Worm (Caenorhabditis elegans): ENCODE data around the gene Y82E9BL.18.

Gene Y82E9BL.18

ce11 chrIII:1326490-1326889 is at the start of gene Y82E9BL.18:
Y82E9BL.18 (plus strand) TSS chrIII:1326790.
- TF ChIP-seq aha-1 (tag) (peak; percentile 23), lin-38 (GFP tag; IDR thresholded peaks at IDR 0.05) (no peak), nhr-10 (tag; optimal IDR thresholded peaks at IDR 0.05) (no peak)

- no peak for TF ChIP-seq R02D3.7 (tag; optimal IDR thresholded peaks at IDR 0.05)
- peak in 1 of 2 experiments; percentile 95 for TF ChIP-seq daf-16 (GFP tag; optimal IDR thresholded peaks at IDR 0.05)
- peak; percentile 99 for TF ChIP-seq daf-16 (tag; optimal IDR thresholded peaks at IDR 0.05)
- TF ChIP-seq nhr-76 (tag; optimal IDR thresholded peaks at IDR 0.05), result no peak
- peak in 1 of 2 experiments; percentile 45 for TF ChIP-seq hif-1 (tag; optimal IDR thresholded peaks at IDR 0.05)
- TF ChIP-seq spr-3 (GFP tag; optimal IDR thresholded peaks at IDR 0.05), result no peak
- no peak for TF ChIP-seq attf-4 (tag; optimal IDR thresholded peaks at IDR 0.05)
- TF ChIP-seq nhr-237 (tag; optimal IDR thresholded peaks at IDR 0.05), result no peak
- peak; percentile 73 for TF ChIP-seq nhr-6 (tag; optimal IDR thresholded peaks at IDR 0.05)
- no peak for TF ChIP-seq daf-12 (tag; optimal IDR thresholded peaks at IDR 0.05)
- no peak for TF ChIP-seq daf-8 (GFP tag; IDR thresholded peaks at IDR 0.05)
- no peak for TF ChIP-seq sdz-12 (GFP tag; optimal IDR thresholded peaks at IDR 0.05)
- TF ChIP-seq Y75B8A.6 (GFP tag; IDR thresholded peaks at IDR 0.05), result no peak
- TF ChIP-seq unc-62 (GFP tag; optimal IDR thresholded peaks at IDR 0.05 in 1 of 2), result no peak
- no peak for TF ChIP-seq unc-62 (tag; optimal IDR thresholded peaks at IDR 0.05)
- TF ChIP-seq ceh-28 (tag; optimal IDR thresholded peaks at IDR 0.05), result no peak
- TF ChIP-seq ZK337.2 (GFP tag; IDR thresholded peaks at IDR 0.05), result no peak
- TF ChIP-seq F44E2.7 (GFP tag; IDR thresholded peaks at IDR 0.05), result no peak
- TF ChIP-seq nhr-48 (tag; optimal IDR thresholded peaks at IDR 0.05), result peak; percentile 76
- TF ChIP-seq daf-19 (GFP tag; conservative IDR thresholded peaks at IDR 0.05), result no peak
- no peak for TF ChIP-seq mdt-29 (GFP tag; IDR thresholded peaks at IDR 0.05)
- peak; percentile 35 for TF ChIP-seq nhr-10 (tag; optimal IDR thresholded peaks at IDR 0.05)
- no peak for TF ChIP-seq lir-3 (tag; optimal IDR thresholded peaks at IDR 0.05)
- TF ChIP-seq mxl-2 (GFP tag; conservative IDR thresholded peaks at IDR 0.05), result no peak
- 0 out of 2 replicates have a peak, but pooled peaks have one; percentile 33 for TF ChIP-seq tra-1 (GFP tag; IDR thresholded peaks at IDR 0.05)
- TF ChIP-seq ama-1 (optimal IDR thresholded peaks at IDR 0.05), result no peak
- no peak for TF ChIP-seq nhr-42 (GFP tag; IDR thresholded peaks at IDR 0.05)
- no peak for TF ChIP-seq madf-9 (GFP tag; conservative IDR thresholded peaks at IDR 0.05)
- TF ChIP-seq D1046.2 (GFP tag; IDR thresholded peaks at IDR 0.05), result no peak
- TF ChIP-seq nhr-102 (tag; optimal IDR thresholded peaks at IDR 0.05), result peak; percentile 76
- TF ChIP-seq skn-1 (tag; optimal IDR thresholded peaks at IDR 0.05), result no peak
- peak; percentile 99 for TF ChIP-seq pqm-1 (tag; optimal IDR thresholded peaks at IDR 0.05)
- no peak for TF ChIP-seq aha-1 (tag)
- TF ChIP-seq madf-5 (GFP tag; IDR thresholded peaks at IDR 0.05), result no peak
- no peak for TF ChIP-seq ceh-44 (GFP tag; IDR thresholded peaks at IDR 0.05)
- TF ChIP-seq dmd-8 (GFP tag; IDR thresholded peaks at IDR 0.05), result no peak
- TF ChIP-seq gei-8 (GFP tag; optimal IDR thresholded peaks at IDR 0.05), result no peak
- TF ChIP-seq nhr-25 (tag; optimal IDR thresholded peaks at IDR 0.05; ENCODE audit: borderline replicate concordance, insufficient read depth), result no peak
- peak; percentile 61; the same call in 1 of the 2 replicates for TF ChIP-seq pha-4 (GFP tag; IDR thresholded peaks at IDR 0.05)
- peak; percentile 36 for TF ChIP-seq pha-4 (tag; optimal IDR thresholded peaks at IDR 0.05)
- peak; percentile 94 for TF ChIP-seq nhr-77 (tag; optimal IDR thresholded peaks at IDR 0.05)
- no peak for TF ChIP-seq ceh-62 (tag; optimal IDR thresholded peaks at IDR 0.05)
- TF ChIP-seq dmd-6 (GFP tag; IDR thresholded peaks at IDR 0.05), result peak; percentile 90
- TF ChIP-seq T20F7.1 (GFP tag; optimal IDR thresholded peaks at IDR 0.05), result peak; percentile 76
- peak in 1 of 2 experiments; percentile 88 for TF ChIP-seq mdl-1 (tag; optimal IDR thresholded peaks at IDR 0.05)
- TF ChIP-seq nhr-28 (tag; optimal IDR thresholded peaks at IDR 0.05), result peak; percentile 81
- TF ChIP-seq mxl-3 (GFP tag; optimal IDR thresholded peaks at IDR 0.05), result peak; percentile 74
- TF ChIP-seq ceh-20 (GFP tag; IDR thresholded peaks at IDR 0.05), result no peak
- no peak for TF ChIP-seq dpl-1 (GFP tag; optimal IDR thresholded peaks at IDR 0.05)
- peak; percentile 58; the same call in 1 of the 2 replicates for TF ChIP-seq saeg-2 (GFP tag; IDR thresholded peaks at IDR 0.05)
Measured at ce11 chrIII:1279197-1279596, 47.4 kb upstream of the Y82E9BL.18 start.

Measured in whole organism, L4 larva.